Fruit fly (Drosophila melanogaster) S2 (cell line): ENCODE measurements around the gene Kul.

Source experiments
- CG8478 ChIP-seq: fragments of >200 bp; optimal IDR thresholded peaks from 2 replicates; lab custom pipeline; 2018
- CTCF ChIP-seq, 2 experiments: fragments of >200 bp; optimal IDR thresholded peaks; 2 replicates each; lab custom pipeline; 2018

Gene Kul

dm6 chr3R:29725577-29726240, at the start of gene Kul:
TSS of gene Kul (plus strand) at chr3R:29725830.
- TF ChIP-seq CG8478 (lab: Kevin White, UChicago): no peak
- peak; percentile 52 for TF ChIP-seq CTCF (optimal IDR thresholded peaks at IDR 0.05; lab: Kevin White, UChicago)

- no peak for TF ChIP-seq CTCF (optimal IDR thresholded peaks at IDR 0.05; lab: Kevin White, UChicago)
- no peak for TF ChIP-seq CG8478 (lab: Kevin White, UChicago)
Observed at dm6 chr3R:29681241-29681640, 44.4 kb upstream of the Kul start.

- TF ChIP-seq CTCF (optimal IDR thresholded peaks at IDR 0.05; lab: Kevin White, UChicago): peak in 1 of 2 experiments; percentile 13
- no peak for TF ChIP-seq CG8478 (lab: Kevin White, UChicago)
Observed at dm6 chr3R:29682152-29682600, 43.5 kb upstream of the Kul start, which contains the start of the genes CG7582 and Gycalpha99B. TSS of gene CG7582 (minus strand) at chr3R:29682278. TSS of gene Gycalpha99B (plus strand) at chr3R:29682503.

- TF ChIP-seq CTCF (optimal IDR thresholded peaks at IDR 0.05; lab: Kevin White, UChicago): no peak
Observed at dm6 chr3R:29686698-29687097, 38.9 kb upstream of the Kul start.

- TF ChIP-seq CG8478 (lab: Kevin White, UChicago) (no peak), CTCF (optimal IDR thresholded peaks at IDR 0.05; lab: Kevin White, UChicago) (no peak)
Observed at dm6 chr3R:29689211-29689610, 36.4 kb upstream of the Kul start, which contains the start of gene Obp99c. TSS of gene Obp99c (minus strand) at chr3R:29689311.

- no peak for TF ChIP-seq CG8478 (lab: Kevin White, UChicago)
Observed at dm6 chr3R:29689833-29690538, 35.6 kb upstream of the Kul start.

dm6 chr3R:29690539-29690852, 35.1 kb upstream of the Kul start:
- no peak for TF ChIP-seq CTCF (optimal IDR thresholded peaks at IDR 0.05; lab: Kevin White, UChicago)
- no peak for TF ChIP-seq CG8478 (lab: Kevin White, UChicago)

- TF ChIP-seq CTCF (optimal IDR thresholded peaks at IDR 0.05; lab: Kevin White, UChicago) (no peak), CG8478 (lab: Kevin White, UChicago) (no peak)
Observed at dm6 chr3R:29690960-29691527, 34.6 kb upstream of the Kul start.

dm6 chr3R:29692009-29692641, 33.5 kb upstream of the Kul start, which contains the start of gene dmrt99B:
TSS of gene dmrt99B (plus strand) at chr3R:29692591.
- no peak for TF ChIP-seq CTCF (optimal IDR thresholded peaks at IDR 0.05; lab: Kevin White, UChicago)
- TF ChIP-seq CG8478 (lab: Kevin White, UChicago): no peak

dm6 chr3R:29695744-29696143, 29.9 kb upstream of the Kul start:
- TF ChIP-seq CTCF (optimal IDR thresholded peaks at IDR 0.05; lab: Kevin White, UChicago): no peak
- no peak for TF ChIP-seq CG8478 (lab: Kevin White, UChicago)

dm6 chr3R:29696359-29696758, 29.3 kb upstream of the Kul start:
- no peak for TF ChIP-seq CG8478 (lab: Kevin White, UChicago)
- TF ChIP-seq CTCF (optimal IDR thresholded peaks at IDR 0.05; lab: Kevin White, UChicago): no peak

dm6 chr3R:29697841-29698240, 27.8 kb upstream of the Kul start:
- TF ChIP-seq CTCF (optimal IDR thresholded peaks at IDR 0.05; lab: Kevin White, UChicago) (no peak), CG8478 (lab: Kevin White, UChicago) (no peak)

- TF ChIP-seq CG8478 (lab: Kevin White, UChicago) (no peak), CTCF (optimal IDR thresholded peaks at IDR 0.05; lab: Kevin White, UChicago) (no peak)
Observed at dm6 chr3R:29699220-29699619, 26.4 kb upstream of the Kul start.

dm6 chr3R:29701739-29702138, 23.9 kb upstream of the Kul start:
- TF ChIP-seq CG8478 (lab: Kevin White, UChicago) (no peak), CTCF (optimal IDR thresholded peaks at IDR 0.05; lab: Kevin White, UChicago) (no peak)

- TF ChIP-seq CTCF (optimal IDR thresholded peaks at IDR 0.05; lab: Kevin White, UChicago) (no peak), CG8478 (lab: Kevin White, UChicago) (no peak)
Observed at dm6 chr3R:29704557-29704956, 21.1 kb upstream of the Kul start.
